Fruit fly (Drosophila melanogaster) whole organism, embryonic: ENCODE data around the gene Gycalpha99B.
A peak's percentile ranks its signal among the peaks of the same experiment; 100 is the strongest.

Experiments used
- Bteb2 ChIP-seq: fragments of 200-800 bp; sonication (Bioruptor generic); optimal IDR thresholded peaks from 2 replicates; lab custom pipeline; 2016; ENCODE audit warnings: missing biosample characterization, missing genetic modification characterization
- CG10462 ChIP-seq: fragments of 200-800 bp; sonication (Bioruptor generic); optimal IDR thresholded peaks from 2 replicates; lab custom pipeline; 2016; ENCODE audit warnings: missing biosample characterization, missing genetic modification characterization
- CG10565 ChIP-seq: fragments of 200-800 bp; sonication (Bioruptor generic); optimal IDR thresholded peaks from 3 replicates; lab custom pipeline; 2016; ENCODE audit warnings: missing biosample characterization, mild to moderate bottlenecking, missing genetic modification characterization
- CG11085 ChIP-seq: fragments of 200-800 bp; sonication (Bioruptor generic); IDR thresholded peaks from 2 replicates; pipeline ENCODE4 v1.3.6; 2022; ENCODE audit warnings: missing biosample characterization, missing genetic modification characterization
- CG13123 ChIP-seq: fragments of 200-800 bp; sonication (Bioruptor generic); optimal IDR thresholded peaks from 2 replicates; lab custom pipeline; 2016; ENCODE audit warnings: missing biosample characterization, missing genetic modification characterization
- CG1602 ChIP-seq: fragments of 200-800 bp; sonication (Bioruptor generic); optimal IDR thresholded peaks from 3 replicates; lab custom pipeline; 2016; ENCODE audit warnings: missing biosample characterization, missing genetic modification characterization
- CG18011 ChIP-seq: fragments of 200-800 bp; sonication (Bioruptor generic); optimal IDR thresholded peaks from 2 replicates; lab custom pipeline; 2017; ENCODE audit warnings: missing biosample characterization, missing genetic modification characterization, mild to moderate bottlenecking, moderate library complexity, missing genotype
- CG34422 ChIP-seq: fragments of 200-800 bp; sonication (Bioruptor generic); IDR thresholded peaks from 3 replicates; pipeline ENCODE4 v1.3.6; 2022; ENCODE audit warnings: missing biosample characterization, missing genetic modification characterization
- CG4424 ChIP-seq: fragments of 200-800 bp; sonication (Bioruptor generic); optimal IDR thresholded peaks from 3 replicates; lab custom pipeline; 2016; ENCODE audit warnings: missing biosample characterization, missing genetic modification characterization
- CG6683 ChIP-seq: fragments of 200-800 bp; sonication (Bioruptor generic); optimal IDR thresholded peaks from 2 replicates; lab custom pipeline; 2017; ENCODE audit warnings: missing biosample characterization, mild to moderate bottlenecking, missing genetic modification characterization, missing genetic modification reagents
- CG6791 ChIP-seq: fragments of 200-800 bp; sonication (Bioruptor generic); IDR thresholded peaks from 3 replicates; pipeline ENCODE4 v1.3.6; 2022; ENCODE audit warnings: missing biosample characterization, missing genetic modification characterization; ENCODE audit not compliant: partially characterized antibody
- CG8089 ChIP-seq: fragments of 200-800 bp; sonication (Bioruptor generic); optimal IDR thresholded peaks from 3 replicates; lab custom pipeline; 2016; ENCODE audit warnings: missing biosample characterization, missing genetic modification characterization
- Camta ChIP-seq: fragments of 200-800 bp; sonication (Bioruptor generic); optimal IDR thresholded peaks from 2 replicates; lab custom pipeline; 2016; ENCODE audit warnings: missing biosample characterization, missing genetic modification characterization
- Dek ChIP-seq: fragments of 200-800 bp; sonication (Bioruptor generic); optimal IDR thresholded peaks from 3 replicates; lab custom pipeline; 2019; ENCODE audit warnings: missing biosample characterization, mild to moderate bottlenecking, missing genetic modification characterization, moderate library complexity
- Doc2 ChIP-seq: fragments of 200-800 bp; sonication (Bioruptor generic); IDR thresholded peaks from 2 replicates; pipeline ENCODE4 v1.3.6; 2022; ENCODE audit warnings: missing biosample characterization, missing genetic modification characterization
- Doc3 ChIP-seq: fragments of 200-800 bp; sonication (Bioruptor generic); IDR thresholded peaks from 3 replicates; pipeline ENCODE4 v1.3.6; 2022; ENCODE audit warnings: missing biosample characterization, missing genetic modification characterization; ENCODE audit not compliant: partially characterized antibody
- Elba2 ChIP-seq: fragments of 200-800 bp; sonication (Bioruptor generic); optimal IDR thresholded peaks from 3 replicates; lab custom pipeline; 2016; ENCODE audit warnings: missing biosample characterization, missing genetic modification characterization
- Fer3 ChIP-seq: fragments of 200-800 bp; sonication (Bioruptor generic); optimal IDR thresholded peaks from 2 replicates; lab custom pipeline; 2018; ENCODE audit warnings: missing biosample characterization, mild to moderate bottlenecking, missing genetic modification characterization, moderate library complexity
- Gug ChIP-seq: fragments of 200-800 bp; sonication (Bioruptor generic); IDR thresholded peaks from 4 replicates; pipeline ENCODE4 v1.3.6; 2022; ENCODE audit warnings: missing biosample characterization, missing genetic modification characterization
- Hr39 ChIP-seq: fragments of >200 bp; optimal IDR thresholded peaks from 2 replicates; lab custom pipeline; 2017
- Hsf ChIP-seq: fragments of 200-800 bp; sonication (Bioruptor generic); optimal IDR thresholded peaks from 3 replicates; lab custom pipeline; 2016; ENCODE audit warnings: missing biosample characterization, missing genetic modification characterization
- Mad ChIP-seq: fragments of 200-800 bp; sonication (Bioruptor generic); optimal IDR thresholded peaks from 2 replicates; lab custom pipeline; 2016; ENCODE audit warnings: missing biosample characterization, missing genetic modification characterization
- NFAT ChIP-seq: fragments of 200-800 bp; sonication (Bioruptor generic); IDR thresholded peaks from 2 replicates; pipeline ENCODE4 v1.3.6; 2022; ENCODE audit warnings: missing biosample characterization, missing genetic modification characterization
- Neu2 ChIP-seq: fragments of 200-800 bp; sonication (Bioruptor generic); optimal IDR thresholded peaks from 3 replicates; lab custom pipeline; 2016; ENCODE audit warnings: missing biosample characterization, missing genetic modification characterization, borderline replicate concordance
- Spps ChIP-seq: fragments of 200-800 bp; sonication (Bioruptor generic); optimal IDR thresholded peaks from 2 replicates; lab custom pipeline; 2018; ENCODE audit warnings: missing biosample characterization, mild to moderate bottlenecking, missing genetic modification characterization
- Sry-δ ChIP-seq: fragments of 200-800 bp; sonication (Bioruptor generic); optimal IDR thresholded peaks from 2 replicates; lab custom pipeline; 2016; ENCODE audit warnings: missing biosample characterization, missing genetic modification characterization
- Xrp1 ChIP-seq: fragments of 200-800 bp; sonication (Bioruptor generic); IDR thresholded peaks from 2 replicates; pipeline ENCODE4 v1.3.6; 2022; ENCODE audit warnings: missing biosample characterization, missing genetic modification characterization
- abd-A ChIP-seq: fragments of 200-800 bp; sonication (Bioruptor generic); optimal IDR thresholded peaks from 3 replicates; lab custom pipeline; 2019; ENCODE audit warnings: missing biosample characterization, mild to moderate bottlenecking, missing genetic modification characterization, moderate library complexity
- amos ChIP-seq: fragments of 200-800 bp; sonication (Bioruptor generic); IDR thresholded peaks from 2 replicates; pipeline ENCODE4 v1.3.6; 2022; ENCODE audit warnings: missing biosample characterization, missing genetic modification characterization; ENCODE audit not compliant: partially characterized antibody
- bbx ChIP-seq: fragments of 200-800 bp; sonication (Bioruptor generic); IDR thresholded peaks from 2 replicates; pipeline ENCODE4 v1.3.6; 2022; ENCODE audit warnings: missing biosample characterization, missing genetic modification characterization; ENCODE audit not compliant: partially characterized antibody
- cad ChIP-seq: fragments of >200 bp; optimal IDR thresholded peaks from 2 replicates; lab custom pipeline; 2017; ENCODE audit warnings: missing biosample characterization, missing genetic modification characterization
- cato ChIP-seq: fragments of 200-800 bp; sonication (Bioruptor generic); optimal IDR thresholded peaks from 2 replicates; lab custom pipeline; 2016; ENCODE audit warnings: missing biosample characterization, missing genetic modification characterization, borderline replicate concordance
- chinmo ChIP-seq: fragments of 200-800 bp; sonication (Bioruptor generic); IDR thresholded peaks from 4 replicates; pipeline ENCODE4 v1.3.6; 2022; ENCODE audit warnings: missing biosample characterization, missing genetic modification characterization; ENCODE audit not compliant: partially characterized antibody
- ci ChIP-seq: fragments of 200-800 bp; sonication (Bioruptor generic); IDR thresholded peaks from 3 replicates; pipeline ENCODE4 v1.3.6; 2022; ENCODE audit warnings: missing biosample characterization, missing genetic modification characterization
- dysf ChIP-seq: fragments of 200-800 bp; sonication (Bioruptor generic); IDR thresholded peaks from 3 replicates; pipeline ENCODE4 v1.3.6; 2022; ENCODE audit warnings: missing biosample characterization, missing genetic modification characterization
- en ChIP-seq: fragments of 200-800 bp; sonication (Bioruptor generic); optimal IDR thresholded peaks from 2 replicates; lab custom pipeline; 2016; ENCODE audit warnings: missing biosample characterization, missing genetic modification characterization
- jigr1 ChIP-seq: fragments of 200-800 bp; sonication (Bioruptor generic); IDR thresholded peaks from 3 replicates; pipeline ENCODE4 v1.3.6; 2022; ENCODE audit warnings: missing biosample characterization, missing genetic modification characterization
- kni ChIP-seq: fragments of 200-800 bp; sonication (Bioruptor generic); optimal IDR thresholded peaks from 3 replicates; lab custom pipeline; 2017; ENCODE audit warnings: mild to moderate bottlenecking, missing biosample characterization, missing genetic modification reagents, missing genetic modification characterization
- luna ChIP-seq: fragments of 200-800 bp; sonication (Bioruptor generic); optimal IDR thresholded peaks from 2 replicates; lab custom pipeline; 2016; ENCODE audit warnings: missing biosample characterization, missing genetic modification characterization
- mirr ChIP-seq: fragments of 200-800 bp; sonication (Bioruptor generic); optimal IDR thresholded peaks from 3 replicates; lab custom pipeline; 2018; ENCODE audit warnings: missing biosample characterization, mild to moderate bottlenecking, missing genetic modification characterization
- nmo ChIP-seq: fragments of 200-800 bp; sonication (Bioruptor generic); optimal IDR thresholded peaks from 2 replicates; lab custom pipeline; 2018; ENCODE audit warnings: missing biosample characterization, mild to moderate bottlenecking, missing genetic modification characterization, moderate library complexity
- org-1 ChIP-seq: fragments of 200-800 bp; sonication (Bioruptor generic); optimal IDR thresholded peaks from 2 replicates; lab custom pipeline; 2017; ENCODE audit warnings: missing biosample characterization, missing genetic modification characterization
- phol ChIP-seq: fragments of 200-800 bp; sonication (Bioruptor generic); optimal IDR thresholded peaks from 3 replicates; lab custom pipeline; 2018; ENCODE audit warnings: missing biosample characterization, mild to moderate bottlenecking, missing genetic modification characterization, moderate library complexity
- pnt ChIP-seq: fragments of 200-800 bp; sonication (Bioruptor generic); optimal IDR thresholded peaks from 3 replicates; lab custom pipeline; 2016; ENCODE audit warnings: missing biosample characterization, missing genetic modification characterization
- pum ChIP-seq: fragments of 200-800 bp; sonication (Bioruptor generic); optimal IDR thresholded peaks from 2 replicates; lab custom pipeline; 2016; ENCODE audit warnings: missing biosample characterization, missing genetic modification characterization
- salm ChIP-seq: fragments of 200-800 bp; sonication (Bioruptor generic); optimal IDR thresholded peaks from 2 replicates; lab custom pipeline; 2018; ENCODE audit warnings: missing biosample characterization, mild to moderate bottlenecking, missing genetic modification characterization
- tap ChIP-seq: fragments of 200-800 bp; optimal IDR thresholded peaks from 3 replicates; lab custom pipeline; 2019; ENCODE audit warnings: missing biosample characterization, mild to moderate bottlenecking, missing genetic modification characterization, moderate library complexity
- tio ChIP-seq: fragments of 200-800 bp; sonication (Bioruptor generic); optimal IDR thresholded peaks from 2 replicates; lab custom pipeline; 2017; ENCODE audit warnings: missing biosample characterization, missing genetic modification characterization, inconsistent platforms
- twi ChIP-seq: fragments of 200-800 bp; optimal IDR thresholded peaks from 2 replicates; lab custom pipeline; 2019; ENCODE audit warnings: missing biosample characterization, mild to moderate bottlenecking, missing genetic modification characterization, moderate library complexity
- tx ChIP-seq: fragments of 200-800 bp; sonication (Bioruptor generic); optimal IDR thresholded peaks from 2 replicates; lab custom pipeline; 2016; ENCODE audit warnings: missing biosample characterization, missing genetic modification characterization
- unpg ChIP-seq: fragments of 200-800 bp; sonication (Bioruptor generic); optimal IDR thresholded peaks from 3 replicates; lab custom pipeline; 2018; ENCODE audit warnings: missing biosample characterization, mild to moderate bottlenecking, missing genetic modification characterization, moderate library complexity
- vvl ChIP-seq: fragments of 200-800 bp; sonication (Bioruptor generic); IDR thresholded peaks from 2 replicates; pipeline ENCODE4 v1.3.6; 2022; ENCODE audit warnings: missing biosample characterization, missing genetic modification characterization

Gycalpha99B gene

DNA sequence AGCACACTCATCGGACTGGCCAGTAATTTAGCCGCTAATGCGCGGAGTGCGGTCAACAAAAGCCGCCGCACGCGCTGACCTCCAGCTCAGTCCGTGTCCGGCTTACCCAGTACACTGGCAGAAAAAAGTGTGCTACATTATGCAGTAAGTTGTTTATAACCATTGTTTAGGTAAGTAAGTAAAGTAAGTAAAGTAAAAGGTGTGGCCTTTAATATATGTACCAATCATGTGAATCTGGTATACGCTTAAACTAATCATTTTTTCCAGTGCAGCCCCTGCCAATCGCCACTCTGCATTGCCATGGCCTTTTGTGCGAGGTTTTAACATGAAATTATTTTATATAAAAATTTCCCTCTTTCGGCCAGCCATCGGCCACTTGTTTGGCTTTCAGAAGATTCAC, 29.1 kb downstream of the Gycalpha99B start (continued):
- TF ChIP-seq Dek (tag; lab: Kevin White, UChicago) (no peak), jigr1 (GFP tag; lab: Robert Waterston, UW) (no peak), Sry-δ (GFP tag; lab: Kevin White, UChicago) (no peak), CG18011 (GFP tag; lab: Kevin White, UChicago) (no peak), Mad (GFP tag; lab: Kevin White, UChicago) (no peak), CG34422 (GFP tag; lab: Robert Waterston, UW) (0 out of 3 replicates have a peak, but pooled peaks have one; percentile 30), CG11085 (GFP tag; lab: Robert Waterston, UW) (no peak), salm (tag; lab: Kevin White, UChicago) (no peak), NFAT (no peak), Elba2 (GFP tag; lab: Kevin White, UChicago) (no peak), Doc3 (GFP tag; lab: Robert Waterston, UW) (no peak), CG10565 (GFP tag; lab: Kevin White, UChicago) (no peak), CG10462 (GFP tag; lab: Kevin White, UChicago) (no peak), cato (GFP tag; lab: Kevin White, UChicago) (no peak), amos (GFP tag; lab: Robert Waterston, UW) (no peak), pum (GFP tag; lab: Kevin White, UChicago) (no peak), mirr (GFP tag; lab: Kevin White, UChicago) (no peak), kni (GFP tag; lab: Kevin White, UChicago) (no peak), CG6791 (GFP tag; lab: Robert Waterston, UW) (no peak), abd-A (tag; lab: Kevin White, UChicago) (no peak), pnt (GFP tag; lab: Kevin White, UChicago) (no peak), Spps (no peak), Doc2 (no peak), twi (tag; lab: Kevin White, UChicago) (no peak), Gug (GFP tag; lab: Robert Waterston, UW) (no peak), ci (GFP tag; lab: Robert Waterston, UW) (peak; percentile 62; the same call in 2 of the 3 replicates), CG13123 (no peak), org-1 (GFP tag; lab: Kevin White, UChicago) (no peak), Hsf (GFP tag; lab: Kevin White, UChicago) (no peak), Hr39 (no peak), bbx (GFP tag; lab: Robert Waterston, UW) (no peak), chinmo (no peak), Neu2 (GFP tag; lab: Kevin White, UChicago) (no peak), CG6683 (GFP tag; lab: Kevin White, UChicago) (no peak), CG8089 (GFP tag; lab: Kevin White, UChicago) (no peak), en (GFP tag; lab: Kevin White, UChicago) (no peak), dysf (GFP tag; lab: Robert Waterston, UW) (0 out of 3 replicates have a peak, but pooled peaks have one; percentile 41), tap (tag; lab: Kevin White, UChicago) (no peak), nmo (GFP tag; lab: Kevin White, UChicago) (no peak), tx (GFP tag; lab: Kevin White, UChicago) (no peak), CG4424 (no peak), unpg (GFP tag; lab: Kevin White, UChicago) (no peak), luna (GFP tag; lab: Kevin White, UChicago) (no peak), vvl (GFP tag; lab: Robert Waterston, UW) (0 out of 2 replicates have a peak, but pooled peaks have one; percentile 17), CG1602 (no peak), Bteb2 (GFP tag; lab: Kevin White, UChicago) (no peak), Camta (GFP tag; lab: Kevin White, UChicago) (peak; percentile 2), cad (GFP tag; lab: Kevin White, UChicago) (no peak), tio (no peak), phol (tag; lab: Kevin White, UChicago) (peak; percentile 19), Xrp1 (peak; percentile 43), Fer3 (tag; lab: Kevin White, UChicago) (no peak)
